Worm (Caenorhabditis elegans) whole organism, late embryonic: Measurements from ENCODE around the gene F35H10.2.

ENCODE experiments used
- F13H6.1 ChIP-seq: sonication (generic microtip); optimal IDR thresholded peaks from 2 replicates; lab custom pipeline; 2016; ENCODE audit warnings: missing genetic modification characterization, missing compliant biosample characterization
- ama-1 ChIP-seq: fragments of 150-350 bp; optimal IDR thresholded peaks from 2 replicates; lab custom pipeline; 2014
- dve-1 ChIP-seq: sonication (generic microtip); optimal IDR thresholded peaks from 2 replicates; lab custom pipeline; 2017; ENCODE audit warnings: antibody characterized with exemption, mild to moderate bottlenecking, missing genetic modification characterization, missing compliant biosample characterization
- hlh-30 ChIP-seq: sonication (generic microtip); optimal IDR thresholded peaks from 2 replicates; lab custom pipeline; 2017; ENCODE audit warnings: antibody characterized with exemption, missing genetic modification characterization, missing compliant biosample characterization; ENCODE audit not compliant: insufficient read depth
- pat-9 ChIP-seq: fragments of 200-800 bp; sonication (Bioruptor generic); optimal IDR thresholded peaks from 2 replicates; lab custom pipeline; 2018; ENCODE audit warnings: mild to moderate bottlenecking, missing genetic modification characterization, moderate library complexity, missing compliant biosample characterization
- tbx-2 ChIP-seq: sonication (generic microtip); optimal IDR thresholded peaks from 2 replicates; lab custom pipeline; 2016; ENCODE audit warnings: missing genetic modification characterization, missing compliant biosample characterization
- ztf-16 ChIP-seq: sonication (generic microtip); optimal IDR thresholded peaks from 2 replicates; lab custom pipeline; 2017; ENCODE audit warnings: missing genetic modification characterization, missing compliant biosample characterization

DNA sequence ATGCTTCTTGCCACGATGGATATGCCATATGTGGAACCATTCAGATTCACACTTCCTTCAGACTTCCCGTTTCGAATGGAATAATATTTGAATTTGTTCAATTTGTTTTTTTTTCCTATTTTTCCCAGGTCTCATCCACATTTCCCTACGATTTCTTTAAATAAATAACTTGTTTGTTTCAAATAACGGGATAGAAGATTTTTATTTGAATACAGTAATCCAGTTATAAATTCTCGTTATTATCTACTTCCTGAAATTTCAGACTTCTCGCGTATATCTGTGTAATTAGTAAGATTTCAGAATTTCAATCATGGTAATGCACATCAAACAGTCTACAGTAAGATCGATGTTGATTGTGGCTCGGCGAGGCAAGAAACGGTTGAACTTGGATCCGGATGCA is 28.5 kb upstream of the F35H10.2 start, which contains the start of gene F35H10.5:
- no peak for TF ChIP-seq ama-1 (lab: Kevin White, UChicago)
- TF ChIP-seq hlh-30 (tag; lab: Kevin White, UChicago), result no peak
- TF ChIP-seq ztf-16 (tag; lab: Kevin White, UChicago), result no peak
- TF ChIP-seq F13H6.1, result no peak
- no peak for TF ChIP-seq pat-9 (tag; lab: Kevin White, UChicago)
- TF ChIP-seq dve-1, result no peak
- TF ChIP-seq tbx-2, result no peak
